Fruit fly (Drosophila melanogaster) whole organism, prepupa: ENCODE measurements around the gene CG16815.
"Not testable (repeated sequence)": the region's sequence is repeated elsewhere in the genome, so short reads cannot be mapped to it uniquely, and the experiment has no call there.

Source experiments
- CG11762 ChIP-seq: fragments of 200-800 bp; sonication (Bioruptor generic); optimal IDR thresholded peaks from 3 replicates; lab custom pipeline; 2016; ENCODE audit warnings: missing biosample characterization, missing genetic modification characterization; ENCODE audit not compliant: insufficient read depth
- CG16779 ChIP-seq: fragments of 200-800 bp; sonication (Bioruptor generic); optimal IDR thresholded peaks from 3 replicates; lab custom pipeline; 2017; ENCODE audit warnings: missing biosample characterization, mild to moderate bottlenecking, missing genetic modification characterization
- CG3032 ChIP-seq: fragments of 200-800 bp; optimal IDR thresholded peaks from 2 replicates; lab custom pipeline; 2019; ENCODE audit warnings: missing biosample characterization, mild to moderate bottlenecking, missing genetic modification characterization, moderate library complexity
- CG6163 ChIP-seq: fragments of 200-800 bp; sonication (Bioruptor generic); IDR thresholded peaks from 3 replicates; pipeline ENCODE4 v1.3.6; 2022; ENCODE audit warnings: missing biosample characterization, missing genetic modification characterization
- Eip93F ChIP-seq: fragments of 200-800 bp; sonication (Bioruptor generic); optimal IDR thresholded peaks from 2 replicates; lab custom pipeline; 2016; ENCODE audit warnings: missing biosample characterization, mild to moderate bottlenecking, missing genetic modification characterization
- Gug ChIP-seq: fragments of 200-800 bp; sonication (Bioruptor generic); IDR thresholded peaks from 2 replicates; pipeline ENCODE4 v1.3.6; 2022; ENCODE audit warnings: missing biosample characterization, missing genetic modification characterization
- Hr38 ChIP-seq: sonication (Bioruptor generic); optimal IDR thresholded peaks from 2 replicates; lab custom pipeline; 2016; ENCODE audit warnings: missing biosample characterization, missing genetic modification characterization
- Lpt ChIP-seq: fragments of 200-800 bp; sonication (Bioruptor generic); optimal IDR thresholded peaks from 3 replicates; lab custom pipeline; 2016; ENCODE audit warnings: missing biosample characterization, missing genetic modification characterization
- Sox102F ChIP-seq: fragments of 200-800 bp; sonication (Bioruptor generic); optimal IDR thresholded peaks from 2 replicates; lab custom pipeline; 2016; ENCODE audit warnings: missing biosample characterization, mild to moderate bottlenecking, missing genetic modification characterization
- fd59A ChIP-seq: fragments of 200-800 bp; sonication (Bioruptor generic); optimal IDR thresholded peaks from 2 replicates; lab custom pipeline; 2017; ENCODE audit warnings: missing biosample characterization, mild to moderate bottlenecking, missing genetic modification characterization, missing genetic modification reagents
- topi ChIP-seq: fragments of 200-800 bp; sonication (Bioruptor generic); optimal IDR thresholded peaks from 3 replicates; lab custom pipeline; 2016; ENCODE audit warnings: missing biosample characterization, missing genetic modification characterization
- vri ChIP-seq: fragments of 200-800 bp; sonication (Bioruptor generic); optimal IDR thresholded peaks from 3 replicates; lab custom pipeline; 2016; ENCODE audit warnings: missing biosample characterization, mild to moderate bottlenecking, missing genetic modification characterization

dm6 chr2L:13215640-13216129 is 13.9 kb upstream of the CG16815 start:
- TF ChIP-seq Hr38 (GFP tag; lab: Kevin White, UChicago); fd59A (GFP tag; lab: Kevin White, UChicago); Sox102F (GFP tag; lab: Kevin White, UChicago); Eip93F (GFP tag; lab: Kevin White, UChicago); Lpt (GFP tag; lab: Kevin White, UChicago); CG11762 (GFP tag; lab: Kevin White, UChicago); vri; Gug (GFP tag; lab: Robert Waterston, UW); CG16779 (tag; lab: Kevin White, UChicago); CG6163 (GFP tag; lab: Robert Waterston, UW): not testable (repeated sequence)
- TF ChIP-seq CG3032 (tag; lab: Kevin White, UChicago) (peak; percentile 9), topi (GFP tag; lab: Kevin White, UChicago) (peak; percentile 45)
